Worm (Caenorhabditis elegans) whole organism, L3 larva: ENCODE data around the gene shc-3.

ENCODE experiments used
- ZK546.5 ChIP-seq: sonication (generic microtip); optimal IDR thresholded peaks from 2 replicates; lab custom pipeline; 2017; ENCODE audit warnings: missing biosample characterization, missing genetic modification characterization
- aly-2 ChIP-seq: fragments of 150-350 bp; optimal IDR thresholded peaks from 2 replicates; lab custom pipeline; 2014; ENCODE audit warnings: missing biosample characterization, missing genetic modification characterization
- ceh-16 ChIP-seq: sonication (generic microtip); optimal IDR thresholded peaks from 2 replicates; lab custom pipeline; 2017; ENCODE audit warnings: missing biosample characterization, missing genetic modification characterization
- ceh-28 ChIP-seq: fragments of 150-350 bp; optimal IDR thresholded peaks from 2 replicates; lab custom pipeline; 2014; ENCODE audit warnings: missing biosample characterization, missing genetic modification reagents, missing genetic modification characterization
- ceh-9 ChIP-seq: sonication (generic microtip); optimal IDR thresholded peaks from 2 replicates; lab custom pipeline; 2018; ENCODE audit warnings: missing biosample characterization, missing genetic modification characterization
- daf-12 ChIP-seq: fragments of 150-350 bp; optimal IDR thresholded peaks from 2 replicates; lab custom pipeline; 2014; ENCODE audit warnings: missing biosample characterization, missing genetic modification reagents, missing genetic modification characterization
- egl-27 ChIP-seq: sonication (generic microtip); optimal IDR thresholded peaks from 4 replicates; lab custom pipeline; 2017; ENCODE audit warnings: missing biosample characterization, missing genetic modification reagents, missing genetic modification characterization
- egl-5 ChIP-seq: fragments of 150-350 bp; optimal IDR thresholded peaks from 2 replicates; lab custom pipeline; 2017; ENCODE audit warnings: missing biosample characterization, missing genetic modification reagents, missing genetic modification characterization, inconsistent platforms
- elt-1 ChIP-seq: fragments of 150-350 bp; optimal IDR thresholded peaks from 2 replicates; lab custom pipeline; 2014; ENCODE audit warnings: missing biosample characterization, missing genetic modification characterization
- elt-2 ChIP-seq: sonication (generic microtip); optimal IDR thresholded peaks from 2 replicates; lab custom pipeline; 2016; ENCODE audit warnings: missing genetic modification reagents, mild to moderate bottlenecking, missing genetic modification characterization, missing compliant biosample characterization
- eor-1 ChIP-seq, 2 experiments: fragments of 150-350 bp; optimal IDR thresholded peaks; 2 replicates each; lab custom pipeline; 2014 to 2018; ENCODE audit warnings: missing biosample characterization in 2 of 2, missing genetic modification characterization in 2 of 2
- fkh-10 ChIP-seq: sonication (generic microtip); optimal IDR thresholded peaks from 2 replicates; lab custom pipeline; 2017; ENCODE audit warnings: missing biosample characterization, missing genetic modification reagents, missing genetic modification characterization
- fkh-2 ChIP-seq: fragments of 150-350 bp; optimal IDR thresholded peaks from 2 replicates; lab custom pipeline; 2014; ENCODE audit warnings: missing biosample characterization, missing genetic modification reagents, missing genetic modification characterization
- hmg-11 ChIP-seq: sonication (generic microtip); optimal IDR thresholded peaks from 2 replicates; lab custom pipeline; 2016; ENCODE audit warnings: missing genetic modification characterization, missing compliant biosample characterization
- jun-1 ChIP-seq: fragments of 150-350 bp; optimal IDR thresholded peaks from 2 replicates; lab custom pipeline; 2014; ENCODE audit warnings: missing biosample characterization, missing genetic modification reagents, missing genetic modification characterization
- lin-15B ChIP-seq: fragments of 150-350 bp; optimal IDR thresholded peaks from 2 replicates; lab custom pipeline; 2014; ENCODE audit warnings: missing biosample characterization, missing genetic modification characterization
- lin-39 ChIP-seq: fragments of 150-350 bp; optimal IDR thresholded peaks from 2 replicates; lab custom pipeline; 2018; ENCODE audit warnings: missing biosample characterization, missing genetic modification reagents, missing genetic modification characterization
- lsy-12 ChIP-seq: sonication (generic microtip); optimal IDR thresholded peaks from 2 replicates; lab custom pipeline; 2016; ENCODE audit warnings: mild to moderate bottlenecking, missing genetic modification characterization, missing compliant biosample characterization
- mdl-1 ChIP-seq: fragments of 150-350 bp; optimal IDR thresholded peaks from 2 replicates; lab custom pipeline; 2014; ENCODE audit warnings: missing biosample characterization, missing genetic modification characterization
- mml-1 ChIP-seq: fragments of 150-350 bp; sonication (generic microtip); optimal IDR thresholded peaks from 3 replicates; lab custom pipeline; 2014; ENCODE audit warnings: missing biosample characterization, missing genetic modification characterization
- nfya-1 ChIP-seq: sonication (generic microtip); optimal IDR thresholded peaks from 2 replicates; lab custom pipeline; 2017; ENCODE audit warnings: missing genetic modification characterization, mild to moderate bottlenecking, missing compliant biosample characterization, antibody characterized with exemption, moderate library complexity; ENCODE audit not compliant: insufficient read depth
- nhr-11 ChIP-seq: fragments of 150-350 bp; optimal IDR thresholded peaks from 2 replicates; lab custom pipeline; 2014; ENCODE audit warnings: missing biosample characterization, missing genetic modification characterization
- nhr-12 ChIP-seq: fragments of 150-350 bp; optimal IDR thresholded peaks from 2 replicates; lab custom pipeline; 2014; ENCODE audit warnings: missing biosample characterization, missing genetic modification characterization
- nhr-23 ChIP-seq: fragments of 150-350 bp; optimal IDR thresholded peaks from 2 replicates; lab custom pipeline; 2014; ENCODE audit warnings: missing biosample characterization, missing genetic modification reagents, missing genetic modification characterization
- nhr-25 ChIP-seq: sonication (generic microtip); optimal IDR thresholded peaks from 2 replicates; lab custom pipeline; 2017; ENCODE audit warnings: missing biosample characterization, missing genetic modification characterization
- nhr-28 ChIP-seq: fragments of 150-350 bp; optimal IDR thresholded peaks from 2 replicates; lab custom pipeline; 2014; ENCODE audit warnings: missing biosample characterization, missing genetic modification characterization
- nhr-43 ChIP-seq: sonication (generic microtip); optimal IDR thresholded peaks from 2 replicates; lab custom pipeline; 2016; ENCODE audit warnings: mild to moderate bottlenecking, missing genetic modification characterization, missing compliant biosample characterization; ENCODE audit not compliant: poor library complexity, severe bottlenecking
- nhr-76 ChIP-seq: fragments of 150-350 bp; sonication (generic microtip); optimal IDR thresholded peaks from 5 replicates; lab custom pipeline; 2014; ENCODE audit warnings: missing biosample characterization, missing genetic modification characterization
- pha-4 ChIP-seq: fragments of 150-350 bp; optimal IDR thresholded peaks from 2 replicates; lab custom pipeline; 2014; ENCODE audit warnings: missing biosample characterization, missing genetic modification reagents, missing genetic modification characterization
- pqm-1 ChIP-seq: fragments of 150-350 bp; optimal IDR thresholded peaks from 2 replicates; lab custom pipeline; 2017; ENCODE audit warnings: missing biosample characterization, missing genetic modification characterization, inconsistent platforms
- skn-1 ChIP-seq: fragments of 150-350 bp; optimal IDR thresholded peaks from 2 replicates; lab custom pipeline; 2014; ENCODE audit warnings: missing biosample characterization, missing genetic modification characterization
- unc-39 ChIP-seq: sonication (generic microtip); optimal IDR thresholded peaks from 4 replicates; lab custom pipeline; 2017; ENCODE audit warnings: missing biosample characterization, missing genetic modification characterization
- unc-62 ChIP-seq: fragments of 150-350 bp; sonication (generic microtip); optimal IDR thresholded peaks from 4 replicates; lab custom pipeline; 2014; ENCODE audit warnings: missing biosample characterization, missing genetic modification reagents, missing genetic modification characterization
- zag-1 ChIP-seq: fragments of 150-350 bp; optimal IDR thresholded peaks from 2 replicates; lab custom pipeline; 2014; ENCODE audit warnings: missing biosample characterization, missing genetic modification characterization
- ztf-4 ChIP-seq: fragments of 150-350 bp; optimal IDR thresholded peaks from 2 replicates; lab custom pipeline; 2014; ENCODE audit warnings: missing biosample characterization, missing genetic modification characterization

shc-3 gene

DNA sequence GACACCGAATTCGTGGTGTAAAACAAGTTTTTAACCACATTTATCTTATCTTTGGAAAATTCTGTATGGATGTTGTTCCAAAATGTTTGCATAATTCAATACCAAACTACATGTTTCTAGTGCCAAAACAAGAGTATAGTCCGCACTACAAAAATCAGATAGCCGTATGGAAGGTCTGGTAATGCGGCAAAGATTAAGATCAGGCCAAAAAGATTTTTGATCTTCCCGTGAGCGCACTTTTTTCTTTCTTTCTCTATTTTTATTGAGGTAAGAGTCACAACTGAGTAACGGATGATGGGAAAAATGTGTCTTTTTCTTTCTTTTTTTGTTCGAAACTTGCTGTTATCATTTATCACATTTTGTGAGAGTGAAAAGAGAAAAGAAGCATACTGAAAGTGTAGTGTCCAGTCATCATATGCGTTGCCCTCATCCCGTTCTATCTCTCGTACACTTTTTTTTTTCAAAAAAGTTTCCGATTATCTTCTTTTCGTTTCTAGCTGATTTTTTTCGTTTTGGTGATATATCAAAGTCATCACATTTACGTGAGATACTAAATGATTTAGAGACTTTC is 27.3 kb downstream of the shc-3 start (continued):
- TF ChIP-seq eor-1 (tag; optimal IDR thresholded peaks at IDR 0.05; lab: Kevin White, UChicago) (no peak), ceh-16 (no peak), nhr-76 (no peak), lsy-12 (tag; lab: Kevin White, UChicago) (no peak), ceh-9 (tag; lab: Kevin White, UChicago) (no peak), nhr-12 (tag; lab: Kevin White, UChicago) (no peak), hmg-11 (tag; lab: Kevin White, UChicago) (peak; percentile 53), nhr-11 (tag; lab: Kevin White, UChicago) (no peak), lin-15B (tag; lab: Kevin White, UChicago) (no peak), egl-5 (no peak), egl-27 (no peak), fkh-2 (tag; lab: Kevin White, UChicago) (no peak)

DNA sequence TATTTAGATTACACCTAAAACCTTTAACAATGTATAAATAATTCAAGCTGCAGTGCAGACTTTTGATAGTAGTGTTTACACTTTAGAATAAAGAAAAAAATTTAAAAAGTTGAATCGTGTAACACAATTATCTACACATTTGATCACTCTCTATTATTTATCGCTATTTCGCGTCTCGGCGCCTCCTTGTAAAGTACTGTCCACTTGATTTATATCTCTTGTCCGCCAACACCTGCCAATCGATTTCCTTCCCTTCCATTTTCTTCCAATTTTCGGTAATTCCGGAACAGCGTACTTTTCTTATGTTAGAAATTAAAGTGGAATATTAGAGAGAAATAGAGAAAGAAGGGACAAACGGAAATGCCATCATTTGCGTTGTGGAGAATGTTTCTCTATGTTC is 28.2 kb downstream of the shc-3 start:
- no peak for TF ChIP-seq aly-2 (tag; lab: Kevin White, UChicago)
- no peak for TF ChIP-seq hmg-11 (tag; lab: Kevin White, UChicago)
- peak; percentile 32 for TF ChIP-seq nhr-43
- TF ChIP-seq lin-39, result no peak
- TF ChIP-seq jun-1 (tag; lab: Kevin White, UChicago), result no peak
- TF ChIP-seq pha-4 (tag; lab: Kevin White, UChicago), result no peak
- peak; percentile 22 for TF ChIP-seq nhr-25
- TF ChIP-seq zag-1 (tag; lab: Kevin White, UChicago), result no peak
- no peak for TF ChIP-seq elt-2 (tag; lab: Kevin White, UChicago)
- TF ChIP-seq ceh-9 (tag; lab: Kevin White, UChicago), result no peak
- no peak for TF ChIP-seq fkh-2 (tag; lab: Kevin White, UChicago)
- TF ChIP-seq nhr-12 (tag; lab: Kevin White, UChicago), result no peak
- peak; percentile 5 for TF ChIP-seq ceh-28 (tag; lab: Kevin White, UChicago)
- no peak for TF ChIP-seq lin-15B (tag; lab: Kevin White, UChicago)
- TF ChIP-seq ZK546.5 (tag; lab: Kevin White, UChicago), result no peak
- no peak for TF ChIP-seq eor-1 (tag; optimal IDR thresholded peaks at IDR 0.05; lab: Kevin White, UChicago)
- TF ChIP-seq skn-1 (tag; lab: Kevin White, UChicago), result no peak
- no peak for TF ChIP-seq pqm-1 (tag; lab: Kevin White, UChicago)
- no peak for TF ChIP-seq mdl-1
- no peak for TF ChIP-seq daf-12 (tag; lab: Kevin White, UChicago)
- no peak for TF ChIP-seq unc-62
- TF ChIP-seq elt-1 (tag; lab: Kevin White, UChicago), result peak; percentile 88
- TF ChIP-seq unc-39 (tag; lab: Kevin White, UChicago), result no peak
- TF ChIP-seq mml-1, result no peak
- no peak for TF ChIP-seq nhr-76
- TF ChIP-seq ztf-4 (tag; lab: Kevin White, UChicago), result no peak
- no peak for TF ChIP-seq lsy-12 (tag; lab: Kevin White, UChicago)
- peak; percentile 52 for TF ChIP-seq nhr-23 (tag; lab: Kevin White, UChicago)
- no peak for TF ChIP-seq nfya-1 (tag; lab: Kevin White, UChicago)
- TF ChIP-seq nhr-28 (tag; lab: Kevin White, UChicago), result no peak
- no peak for TF ChIP-seq fkh-10 (GFP tag; lab: Kevin White, UChicago)
- no peak for TF ChIP-seq egl-27

ce11 chrX:13746231-13746630 is 28.9 kb downstream of the shc-3 start:
- peak; percentile 72 for TF ChIP-seq elt-2 (tag; lab: Kevin White, UChicago)
- TF ChIP-seq mdl-1, result no peak
- no peak for TF ChIP-seq ceh-9 (tag; lab: Kevin White, UChicago)
- TF ChIP-seq ZK546.5 (tag; lab: Kevin White, UChicago), result no peak
- no peak for TF ChIP-seq eor-1 (tag; optimal IDR thresholded peaks at IDR 0.05; lab: Kevin White, UChicago)
- TF ChIP-seq pqm-1 (tag; lab: Kevin White, UChicago), result peak; percentile 73

DNA sequence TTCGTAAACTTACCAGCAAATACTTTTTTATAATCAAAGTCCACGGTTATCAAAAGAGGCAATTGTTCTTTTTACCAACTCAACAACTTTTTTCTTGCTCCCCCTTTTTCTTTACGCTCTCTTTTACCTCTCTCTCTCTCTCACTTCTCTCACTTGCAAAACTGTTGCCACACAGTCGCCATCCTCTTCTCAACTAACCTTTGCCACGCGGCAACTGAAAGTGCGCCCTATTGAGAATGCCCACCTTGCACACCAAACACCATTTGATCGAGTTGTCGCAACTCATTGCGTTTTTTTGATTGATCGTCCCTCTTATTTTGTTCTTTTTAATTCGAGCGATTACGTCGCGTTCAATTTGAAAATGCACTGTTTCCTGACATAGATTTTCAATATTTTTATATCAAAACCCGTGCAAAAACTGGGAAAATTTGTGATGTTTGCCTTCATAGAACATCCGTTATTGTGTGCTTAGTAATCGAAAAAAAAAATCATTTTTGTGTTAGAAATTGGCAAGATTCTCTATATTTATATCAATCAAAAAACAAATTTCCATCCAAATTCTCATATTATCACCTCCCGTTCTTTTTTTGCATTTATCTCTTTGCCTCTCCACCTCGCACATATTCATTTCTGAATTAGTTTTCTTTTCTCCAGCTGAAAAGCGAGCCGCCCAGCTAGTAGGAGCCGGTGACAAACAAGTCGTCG is 29.5 kb downstream of the shc-3 start, which contains the start of gene nhr-71:
TSS of gene nhr-71 (plus strand) at position 655 of the 705 bp plus-strand sequence.
- TF ChIP-seq lsy-12 (tag; lab: Kevin White, UChicago) (no peak), pha-4 (tag; lab: Kevin White, UChicago) (peak; percentile 54)
